Worm (Caenorhabditis elegans) whole organism, early embryonic: Measurements from ENCODE around the gene dna-2.

Source experiments
- B0310.2 ChIP-seq: sonication (generic microtip); optimal IDR thresholded peaks from 2 replicates; lab custom pipeline; 2016; ENCODE audit warnings: mild to moderate bottlenecking, missing genetic modification characterization, missing compliant biosample characterization
- F13C5.2 ChIP-seq: sonication (generic microtip); optimal IDR thresholded peaks from 2 replicates; lab custom pipeline; 2017; ENCODE audit warnings: mild to moderate bottlenecking, missing genetic modification characterization, inconsistent platforms, missing compliant biosample characterization
- ama-1 ChIP-seq: fragments of 150-350 bp; optimal IDR thresholded peaks from 2 replicates; lab custom pipeline; 2014
- ceh-13 ChIP-seq: fragments of 200-800 bp; sonication (Bioruptor generic); optimal IDR thresholded peaks from 2 replicates; lab custom pipeline; 2018; ENCODE audit warnings: mild to moderate bottlenecking, missing genetic modification characterization, missing compliant biosample characterization
- flt-1 ChIP-seq: fragments of 200-800 bp; sonication (Bioruptor generic); IDR thresholded peaks from 2 replicates; pipeline ENCODE4 v1.3.6; 2022; ENCODE audit warnings: missing genetic modification characterization, missing compliant biosample characterization
- hmbx-1 ChIP-seq: sonication (generic microtip); optimal IDR thresholded peaks from 2 replicates; lab custom pipeline; 2016; ENCODE audit warnings: mild to moderate bottlenecking, missing genetic modification characterization, missing compliant biosample characterization
- hmg-4 ChIP-seq: fragments of 200-800 bp; sonication (Bioruptor generic); optimal IDR thresholded peaks from 2 replicates; lab custom pipeline; 2018; ENCODE audit warnings: mild to moderate bottlenecking, missing genetic modification characterization, missing compliant biosample characterization
- pes-1 ChIP-seq: fragments of 200-800 bp; sonication (Bioruptor generic); IDR thresholded peaks from 2 replicates; pipeline ENCODE4 v1.3.6; 2022; ENCODE audit warnings: missing genetic modification reagents, missing genetic modification characterization, missing compliant biosample characterization
- scrt-1 ChIP-seq: fragments of 200-800 bp; sonication (Bioruptor generic); IDR thresholded peaks from 2 replicates; pipeline ENCODE4 v1.3.6; 2022; ENCODE audit warnings: missing genetic modification characterization, missing compliant biosample characterization
- tbx-37 ChIP-seq: fragments of 200-800 bp; sonication (Bioruptor generic); conservative IDR thresholded peaks from 2 replicates; pipeline ENCODE4 v1.3.6; 2022; ENCODE audit warnings: missing genetic modification reagents, missing genetic modification characterization, missing compliant biosample characterization

DNA sequence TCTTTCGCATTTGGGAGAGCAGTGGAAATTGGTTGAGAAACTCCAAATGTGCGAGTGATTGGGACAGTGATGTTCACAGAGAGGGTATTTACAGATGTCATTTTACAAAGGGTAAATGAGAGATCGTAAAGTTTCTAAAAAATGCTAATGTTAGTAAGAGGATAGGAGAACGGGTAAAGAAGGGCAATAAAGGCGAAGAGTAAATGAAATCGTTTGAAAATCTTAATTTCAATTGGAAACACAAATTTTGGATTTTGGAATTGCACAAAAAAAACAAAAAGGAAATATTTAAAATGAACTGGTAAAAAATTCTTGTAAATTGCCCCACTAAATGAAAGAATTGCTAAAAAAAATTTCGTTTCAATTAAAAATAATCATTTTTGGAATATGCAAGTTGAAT, 38.2 kb downstream of the dna-2 start, which contains the start of gene pap-3:
- no peak for TF ChIP-seq ama-1 (lab: Kevin White, UChicago)
- TF ChIP-seq ceh-13 (GFP tag; lab: Kevin White, UChicago) = no peak
- no peak for TF ChIP-seq hmg-4 (GFP tag; lab: Kevin White, UChicago)
- TF ChIP-seq scrt-1 (GFP tag; lab: Robert Waterston, UW) = no peak
- TF ChIP-seq F13C5.2 (tag; lab: Kevin White, UChicago) = no peak
- TF ChIP-seq flt-1 (GFP tag; lab: Robert Waterston, UW) = no peak
- no peak for TF ChIP-seq tbx-37 (GFP tag; lab: Robert Waterston, UW)
- TF ChIP-seq B0310.2 (tag; lab: Kevin White, UChicago) = no peak
- no peak for TF ChIP-seq pes-1 (GFP tag; lab: Robert Waterston, UW)
- TF ChIP-seq hmbx-1 (tag; lab: Kevin White, UChicago) = no peak
